Fruit fly (Drosophila melanogaster) whole organism, embryonic: ENCODE data around the gene CG1983.

Experiments used
- Bgb ChIP-seq: fragments of 200-800 bp; sonication (Bioruptor generic); IDR thresholded peaks from 2 replicates; pipeline ENCODE4 v1.3.6; 2022; ENCODE audit warnings: missing biosample characterization, missing genetic modification characterization; ENCODE audit not compliant: partially characterized antibody
- BtbVII ChIP-seq: fragments of 200-800 bp; sonication (Bioruptor generic); optimal IDR thresholded peaks from 3 replicates; lab custom pipeline; 2017; ENCODE audit warnings: missing biosample characterization, mild to moderate bottlenecking, missing genetic modification characterization
- C15 ChIP-seq: fragments of 200-800 bp; sonication (Bioruptor generic); IDR thresholded peaks from 3 replicates; pipeline ENCODE4 v1.3.6; 2022; ENCODE audit warnings: missing biosample characterization, missing genetic modification characterization
- CG12744 ChIP-seq: fragments of 200-800 bp; sonication (Bioruptor generic); optimal IDR thresholded peaks from 2 replicates; lab custom pipeline; 2016; ENCODE audit warnings: missing biosample characterization, missing genetic modification characterization
- CG13775 ChIP-seq: fragments of 200-800 bp; sonication (Bioruptor generic); optimal IDR thresholded peaks from 3 replicates; lab custom pipeline; 2017; ENCODE audit warnings: missing biosample characterization, mild to moderate bottlenecking, missing genetic modification characterization
- CG1602 ChIP-seq: fragments of 200-800 bp; sonication (Bioruptor generic); optimal IDR thresholded peaks from 3 replicates; lab custom pipeline; 2016; ENCODE audit warnings: missing biosample characterization, missing genetic modification characterization
- CG16779 ChIP-seq: fragments of 200-800 bp; sonication (Bioruptor generic); IDR thresholded peaks from 2 replicates; pipeline ENCODE4 v1.3.6; 2022; ENCODE audit warnings: missing biosample characterization, missing genetic modification characterization
- CG17829 ChIP-seq: fragments of 200-800 bp; optimal IDR thresholded peaks from 2 replicates; lab custom pipeline; 2019; ENCODE audit warnings: missing biosample characterization, mild to moderate bottlenecking, missing genetic modification characterization, moderate library complexity
- CG3065 ChIP-seq: fragments of 200-800 bp; sonication (Bioruptor generic); optimal IDR thresholded peaks from 2 replicates; lab custom pipeline; 2016; ENCODE audit warnings: missing biosample characterization, missing genetic modification characterization
- CG33557 ChIP-seq: fragments of 200-800 bp; sonication (Bioruptor generic); optimal IDR thresholded peaks from 2 replicates; lab custom pipeline; 2019; ENCODE audit warnings: missing biosample characterization, mild to moderate bottlenecking, missing genetic modification characterization, moderate library complexity
- CG34224 ChIP-seq: fragments of 200-800 bp; sonication (Bioruptor generic); IDR thresholded peaks from 3 replicates; pipeline ENCODE4 v1.3.6; 2022; ENCODE audit warnings: missing biosample characterization, missing genetic modification characterization; ENCODE audit not compliant: partially characterized antibody
- CG4328 ChIP-seq: fragments of 200-800 bp; sonication (Bioruptor generic); optimal IDR thresholded peaks from 3 replicates; lab custom pipeline; 2017; ENCODE audit warnings: missing biosample characterization, missing genetic modification reagents, missing genetic modification characterization
- CG4707 ChIP-seq: fragments of 200-800 bp; sonication (Bioruptor generic); optimal IDR thresholded peaks from 2 replicates; lab custom pipeline; 2018; ENCODE audit warnings: missing biosample characterization, mild to moderate bottlenecking, missing genetic modification characterization, moderate library complexity
- CTCF ChIP-seq: fragments of 200-800 bp; sonication (Bioruptor generic); optimal IDR thresholded peaks from 2 replicates; lab custom pipeline; 2017; ENCODE audit warnings: missing biosample characterization, mild to moderate bottlenecking, missing genetic modification characterization, moderate library complexity
- Chrac-16 ChIP-seq: fragments of 200-800 bp; sonication (Bioruptor generic); optimal IDR thresholded peaks from 3 replicates; lab custom pipeline; 2016; ENCODE audit warnings: missing biosample characterization, missing genetic modification characterization
- Gsc ChIP-seq: fragments of 200-800 bp; sonication (Bioruptor generic); IDR thresholded peaks from 2 replicates; pipeline ENCODE4 v1.3.6; 2022; ENCODE audit warnings: missing biosample characterization, missing genetic modification characterization
- NK7.1 ChIP-seq: fragments of 200-800 bp; sonication (Bioruptor generic); optimal IDR thresholded peaks from 3 replicates; lab custom pipeline; 2016; ENCODE audit warnings: missing biosample characterization, missing genetic modification characterization
- Oli ChIP-seq: fragments of 200-800 bp; sonication (Bioruptor generic); optimal IDR thresholded peaks from 2 replicates; lab custom pipeline; 2018; ENCODE audit warnings: missing biosample characterization, mild to moderate bottlenecking, missing genetic modification characterization, moderate library complexity
- abd-A ChIP-seq: fragments of 200-800 bp; sonication (Bioruptor generic); optimal IDR thresholded peaks from 3 replicates; lab custom pipeline; 2019; ENCODE audit warnings: missing biosample characterization, mild to moderate bottlenecking, missing genetic modification characterization, moderate library complexity
- bigmax ChIP-seq: fragments of 200-800 bp; sonication (Bioruptor generic); optimal IDR thresholded peaks from 2 replicates; lab custom pipeline; 2018; ENCODE audit warnings: missing biosample characterization, mild to moderate bottlenecking, missing genetic modification characterization
- chinmo ChIP-seq: fragments of 200-800 bp; sonication (Bioruptor generic); IDR thresholded peaks from 4 replicates; pipeline ENCODE4 v1.3.6; 2022; ENCODE audit warnings: missing biosample characterization, missing genetic modification characterization; ENCODE audit not compliant: partially characterized antibody
- emc ChIP-seq: fragments of 200-800 bp; sonication (Bioruptor generic); optimal IDR thresholded peaks from 2 replicates; lab custom pipeline; 2016; ENCODE audit warnings: missing biosample characterization, missing genetic modification characterization
- eyg ChIP-seq: fragments of 200-800 bp; sonication (Bioruptor generic); optimal IDR thresholded peaks from 3 replicates; lab custom pipeline; 2016; ENCODE audit warnings: missing biosample characterization, missing genetic modification characterization
- hb ChIP-seq: fragments of 200-800 bp; sonication (Bioruptor generic); IDR thresholded peaks from 3 replicates; pipeline ENCODE4 v1.3.6; 2022; ENCODE audit warnings: missing biosample characterization, missing genetic modification characterization; ENCODE audit not compliant: partially characterized antibody
- lab ChIP-seq: fragments of 200-800 bp; sonication (Bioruptor generic); optimal IDR thresholded peaks from 3 replicates; lab custom pipeline; 2017; ENCODE audit warnings: missing biosample characterization, missing genetic modification characterization, mild to moderate bottlenecking, moderate library complexity, missing genetic modification reagents
- lbe ChIP-seq: fragments of 200-800 bp; sonication (Bioruptor generic); optimal IDR thresholded peaks from 2 replicates; lab custom pipeline; 2016; ENCODE audit warnings: missing biosample characterization, mild to moderate bottlenecking, missing genetic modification characterization
- lmd ChIP-seq: fragments of 200-800 bp; sonication (Bioruptor generic); IDR thresholded peaks from 2 replicates; pipeline ENCODE4 v1.3.6; 2022; ENCODE audit warnings: missing biosample characterization, missing genetic modification characterization
- lov ChIP-seq, 2 experiments: fragments of 200-800 bp in 1 of 2; fragments of >200 bp in 1 of 2; sonication (Bioruptor generic) in 1 of 2; IDR thresholded peaks in 1 of 2; optimal IDR thresholded peaks in 1 of 2; 2 replicates in 1 of 2; 3 replicates in 1 of 2; pipeline versions ENCODE4 v1.3.6 to Lab custom; 2017 to 2022; ENCODE audit warnings: missing biosample characterization in 1 of 2, missing genetic modification characterization in 1 of 2
- oc ChIP-seq: fragments of 200-800 bp; sonication (Bioruptor generic); optimal IDR thresholded peaks from 2 replicates; lab custom pipeline; 2018; ENCODE audit warnings: missing biosample characterization, mild to moderate bottlenecking, missing genetic modification characterization, moderate library complexity
- otp ChIP-seq: fragments of 200-800 bp; sonication (Bioruptor generic); IDR thresholded peaks from 3 replicates; pipeline ENCODE4, ENCODE4 v1.3.6; 2022; ENCODE audit warnings: missing biosample characterization, missing genetic modification characterization
- p53 ChIP-seq: fragments of 200-800 bp; sonication (Bioruptor generic); optimal IDR thresholded peaks from 2 replicates; lab custom pipeline; 2016; ENCODE audit warnings: missing biosample characterization, missing genetic modification characterization
- pzg ChIP-seq: fragments of 200-800 bp; sonication (Bioruptor generic); optimal IDR thresholded peaks from 3 replicates; lab custom pipeline; 2018; ENCODE audit warnings: missing biosample characterization, mild to moderate bottlenecking, missing genetic modification characterization, moderate library complexity
- sqz ChIP-seq: fragments of 200-800 bp; sonication (Bioruptor generic); optimal IDR thresholded peaks from 3 replicates; lab custom pipeline; 2018; ENCODE audit warnings: missing biosample characterization, mild to moderate bottlenecking, missing genetic modification characterization

CG1983 gene

dm6 chr3R:30216210-30216609 is 38.7 kb upstream of the CG1983 start, which contains the start of gene CecC:
TSS of gene CecC (plus strand) at chr3R:30216484.
- TF ChIP-seq abd-A (tag; lab: Kevin White, UChicago) (no peak), oc (tag; lab: Kevin White, UChicago) (no peak), BtbVII (GFP tag; lab: Kevin White, UChicago) (no peak), lbe (GFP tag; lab: Kevin White, UChicago) (no peak), pzg (GFP tag; lab: Kevin White, UChicago) (no peak), Gsc (GFP tag; lab: Robert Waterston, UW) (no peak), otp (GFP tag; lab: Robert Waterston, UW) (no peak), lab (no peak), NK7.1 (GFP tag; lab: Kevin White, UChicago) (no peak), CG4328 (GFP tag; lab: Kevin White, UChicago) (no peak), CG17829 (tag; lab: Kevin White, UChicago) (no peak), Oli (tag; lab: Kevin White, UChicago) (no peak), lmd (GFP tag; lab: Robert Waterston, UW) (no peak), bigmax (no peak), CTCF (GFP tag; lab: Kevin White, UChicago) (no peak), sqz (GFP tag; lab: Kevin White, UChicago) (no peak), Chrac-16 (GFP tag; lab: Kevin White, UChicago) (no peak)
- TF ChIP-seq, all 482 proteins: peak for 0

dm6 chr3R:30215020-30215419 is 37.5 kb upstream of the CG1983 start:
- TF ChIP-seq CG33557 (GFP tag; lab: Kevin White, UChicago) (no peak), CG12744 (GFP tag; lab: Kevin White, UChicago) (no peak), lab (peak; percentile 29), hb (0 out of 3 replicates have a peak, but pooled peaks have one; percentile 9), Bgb (GFP tag; lab: Robert Waterston, UW) (no peak), CG1602 (GFP tag; lab: Kevin White, UChicago) (no peak), p53 (GFP tag; lab: Kevin White, UChicago) (no peak), CG13775 (GFP tag; lab: Kevin White, UChicago) (no peak)
- TF ChIP-seq, all 482 proteins: peak for 2

dm6 chr3R:30213697-30214096 is 36.2 kb upstream of the CG1983 start, which contains the start of gene CecB:
TSS of gene CecB (minus strand) at chr3R:30213797.
- TF ChIP-seq eyg (GFP tag; lab: Kevin White, UChicago) (no peak), CG3065 (no peak), CG4707 (GFP tag; lab: Kevin White, UChicago) (no peak), CG34224 (GFP tag; lab: Robert Waterston, UW) (no peak), C15 (GFP tag; lab: Robert Waterston, UW) (no peak), Gsc (GFP tag; lab: Robert Waterston, UW) (no peak), Oli (tag; lab: Kevin White, UChicago) (no peak), oc (tag; lab: Kevin White, UChicago) (no peak)

- TF ChIP-seq CG1602 (GFP tag; lab: Kevin White, UChicago) (no peak), CG16779 (GFP tag; lab: Robert Waterston, UW) (no peak), lov (optimal IDR thresholded peaks at IDR 0.05; lab: Kevin White, UChicago) (no peak), lov (GFP tag; IDR thresholded peaks at IDR 0.05; lab: Robert Waterston, UW) (0 out of 3 replicates have a peak, but pooled peaks have one; percentile 10)
Observed at dm6 chr3R:30211856-30212255, 34.4 kb upstream of the CG1983 start, which contains the start of gene CecA2. TSS of gene CecA2 (plus strand) at chr3R:30212156.

DNA sequence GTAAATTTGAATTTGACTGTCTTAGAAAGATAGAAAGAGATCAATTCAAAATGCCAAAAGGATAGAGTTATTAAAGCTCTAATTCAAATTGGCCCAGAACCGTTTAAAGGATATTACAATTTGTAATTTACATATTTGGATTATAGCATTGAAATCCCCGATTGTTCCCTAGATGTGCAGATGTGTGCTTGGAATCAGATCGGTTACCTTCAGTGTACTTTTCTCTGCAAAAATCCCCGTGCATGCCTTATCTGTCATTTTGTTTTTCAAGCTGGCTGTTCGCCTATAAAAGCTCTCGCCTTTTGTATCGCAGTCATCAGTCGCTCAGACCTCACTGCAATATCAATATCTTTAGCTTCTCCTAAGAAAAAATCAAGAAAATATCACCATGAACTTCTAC is 33.1 kb upstream of the CG1983 start, which contains the start of gene CecA1:
TSS of gene CecA1 (plus strand) at position 315 of the 400 bp plus-strand sequence.
- TF ChIP-seq chinmo (GFP tag; lab: Robert Waterston, UW): 0 out of 4 replicates have a peak, but pooled peaks have one; percentile 56
- TF ChIP-seq emc (GFP tag; lab: Kevin White, UChicago): no peak
